Worm (Caenorhabditis elegans): ENCODE results near the gene tpan-1.
A peak's percentile ranks its signal among the peaks of the same experiment; 100 is the strongest.

tpan-1 gene

ce11 chrV:20815842-20816241 is 26.5 kb downstream of the tpan-1 start, which contains the start of gene sshk-1:
TSS of gene sshk-1 (plus strand) at chrV:20816142.
- no peak for TF ChIP-seq flt-1 (GFP tag; IDR thresholded peaks at IDR 0.05)
- TF ChIP-seq ztf-29 (GFP tag; IDR thresholded peaks at IDR 0.05), result no peak
- no peak for TF ChIP-seq tab-1 (GFP tag; IDR thresholded peaks at IDR 0.05)
- no peak for TF ChIP-seq ztf-23 (GFP tag; IDR thresholded peaks at IDR 0.05)
- no peak for TF ChIP-seq med-1 (GFP tag; optimal IDR thresholded peaks at IDR 0.05; ENCODE audit: insufficient read depth)
- TF ChIP-seq klf-2 (GFP tag; conservative IDR thresholded peaks at IDR 0.05), result no peak
- TF ChIP-seq ref-1 (GFP tag; conservative IDR thresholded peaks at IDR 0.05), result no peak
- no peak for TF ChIP-seq cog-1 (tag; optimal IDR thresholded peaks at IDR 0.05)
- no peak for TF ChIP-seq T22C8.4 (GFP tag; IDR thresholded peaks at IDR 0.05)

DNA sequence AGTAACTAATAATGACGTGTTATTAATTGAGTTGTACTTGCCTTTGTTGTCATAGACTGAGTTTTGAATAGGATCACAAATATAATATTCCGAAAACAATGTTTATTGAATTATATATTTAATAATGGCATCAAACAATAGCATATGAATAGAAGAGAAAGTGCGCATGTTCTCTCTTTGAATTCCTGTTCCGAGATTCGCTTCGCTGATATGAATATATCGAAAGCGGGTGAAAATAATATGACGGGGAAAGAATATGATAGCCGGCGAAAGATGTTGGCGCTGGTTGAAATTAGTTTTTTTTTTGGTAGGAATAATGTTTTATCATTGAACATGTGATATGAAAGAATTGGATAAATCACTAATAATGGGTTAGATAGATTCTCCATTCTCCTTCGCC is 30.7 kb downstream of the tpan-1 start, which contains the start of gene T03D8.6:
T03D8.6 (minus strand) TSS at position 298 of the 400 bp plus-strand sequence.
- TF ChIP-seq flt-1 (GFP tag; IDR thresholded peaks at IDR 0.05) (no peak), med-1 (GFP tag; optimal IDR thresholded peaks at IDR 0.05; ENCODE audit: insufficient read depth) (no peak), ztf-23 (GFP tag; IDR thresholded peaks at IDR 0.05) (no peak), klf-2 (GFP tag; conservative IDR thresholded peaks at IDR 0.05) (no peak), cog-1 (tag; optimal IDR thresholded peaks at IDR 0.05) (no peak), T22C8.4 (GFP tag; IDR thresholded peaks at IDR 0.05) (no peak), tab-1 (GFP tag; IDR thresholded peaks at IDR 0.05) (no peak), ref-1 (GFP tag; conservative IDR thresholded peaks at IDR 0.05) (no peak), ztf-29 (GFP tag; IDR thresholded peaks at IDR 0.05) (no peak)

- no peak for TF ChIP-seq klf-2 (GFP tag; conservative IDR thresholded peaks at IDR 0.05)
- TF ChIP-seq tab-1 (GFP tag; IDR thresholded peaks at IDR 0.05), result no peak
- TF ChIP-seq flt-1 (GFP tag; IDR thresholded peaks at IDR 0.05), result no peak
- no peak for TF ChIP-seq ztf-23 (GFP tag; IDR thresholded peaks at IDR 0.05)
- no peak for TF ChIP-seq cog-1 (tag; optimal IDR thresholded peaks at IDR 0.05)
- no peak for TF ChIP-seq ref-1 (GFP tag; conservative IDR thresholded peaks at IDR 0.05)
- no peak for TF ChIP-seq T22C8.4 (GFP tag; IDR thresholded peaks at IDR 0.05)
- no peak for TF ChIP-seq med-1 (GFP tag; optimal IDR thresholded peaks at IDR 0.05; ENCODE audit: insufficient read depth)
- no peak for TF ChIP-seq ztf-29 (GFP tag; IDR thresholded peaks at IDR 0.05)
These were observed 35.8 kb downstream of the tpan-1 start, which contains the start of the genes gcy-22 and grl-14 for ce11 chrV:20824962-20825609. TSS of gene gcy-22 (minus strand) at chrV:20825062. TSS of gene grl-14 (plus strand) at chrV:20825559.

- TF ChIP-seq cog-1 (tag; optimal IDR thresholded peaks at IDR 0.05) (no peak), tab-1 (GFP tag; IDR thresholded peaks at IDR 0.05) (no peak), klf-2 (GFP tag; conservative IDR thresholded peaks at IDR 0.05) (no peak), ztf-23 (GFP tag; IDR thresholded peaks at IDR 0.05) (no peak), flt-1 (GFP tag; IDR thresholded peaks at IDR 0.05) (no peak), ref-1 (GFP tag; conservative IDR thresholded peaks at IDR 0.05) (no peak), T22C8.4 (GFP tag; IDR thresholded peaks at IDR 0.05) (no peak), ztf-29 (GFP tag; IDR thresholded peaks at IDR 0.05) (no peak), med-1 (GFP tag; optimal IDR thresholded peaks at IDR 0.05; ENCODE audit: insufficient read depth) (no peak)
These were observed 37.3 kb downstream of the tpan-1 start for ce11 chrV:20826618-20827017.

ce11 chrV:20828820-20829219 is 39.5 kb downstream of the tpan-1 start, which contains the start of gene sbt-1:
TSS of gene sbt-1 (minus strand) at chrV:20828881.
- no peak for TF ChIP-seq ref-1 (GFP tag; conservative IDR thresholded peaks at IDR 0.05)
- TF ChIP-seq tab-1 (GFP tag; IDR thresholded peaks at IDR 0.05), result no peak
- no peak for TF ChIP-seq ztf-29 (GFP tag; IDR thresholded peaks at IDR 0.05)
- no peak for TF ChIP-seq klf-2 (GFP tag; conservative IDR thresholded peaks at IDR 0.05)
- peak; percentile 32; the same call in 1 of the 2 replicates for TF ChIP-seq T22C8.4 (GFP tag; IDR thresholded peaks at IDR 0.05)
- TF ChIP-seq med-1 (GFP tag; optimal IDR thresholded peaks at IDR 0.05; ENCODE audit: insufficient read depth), result no peak
- no peak for TF ChIP-seq ztf-23 (GFP tag; IDR thresholded peaks at IDR 0.05)
- no peak for TF ChIP-seq cog-1 (tag; optimal IDR thresholded peaks at IDR 0.05)
- TF ChIP-seq flt-1 (GFP tag; IDR thresholded peaks at IDR 0.05), result 0 out of 2 replicates have a peak, but pooled peaks have one; percentile 4

- no peak for TF ChIP-seq flt-1 (GFP tag; IDR thresholded peaks at IDR 0.05)
These were observed 40.2 kb downstream of the tpan-1 start, which contains the start of gene num-1 for ce11 chrV:20829511-20829910. TSS of gene num-1 (plus strand) at chrV:20829811.

DNA sequence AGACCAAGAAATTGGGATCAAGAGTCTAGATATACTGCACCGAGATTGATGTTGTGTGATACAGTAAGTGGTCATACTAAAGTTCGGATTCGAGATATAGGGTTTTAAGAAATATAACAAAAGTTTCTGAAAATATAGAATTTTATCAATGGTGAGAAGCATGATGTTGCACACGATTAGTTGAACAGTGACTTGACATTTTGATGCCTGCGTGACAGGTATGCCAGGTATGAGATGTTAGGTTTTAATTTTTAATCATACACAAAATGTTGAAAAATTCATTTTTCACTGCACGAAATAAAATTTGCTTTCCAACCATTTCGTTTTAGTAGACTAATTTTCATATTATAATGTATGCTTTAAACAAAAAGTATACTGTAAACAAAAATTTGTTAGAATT is 41.1 kb downstream of the tpan-1 start:
- TF ChIP-seq T22C8.4 (GFP tag; IDR thresholded peaks at IDR 0.05), result no peak
- TF ChIP-seq med-1 (GFP tag; optimal IDR thresholded peaks at IDR 0.05; ENCODE audit: insufficient read depth), result no peak
- no peak for TF ChIP-seq ztf-23 (GFP tag; IDR thresholded peaks at IDR 0.05)
- TF ChIP-seq cog-1 (tag; optimal IDR thresholded peaks at IDR 0.05), result no peak
- no peak for TF ChIP-seq tab-1 (GFP tag; IDR thresholded peaks at IDR 0.05)
- TF ChIP-seq flt-1 (GFP tag; IDR thresholded peaks at IDR 0.05), result no peak
- no peak for TF ChIP-seq ztf-29 (GFP tag; IDR thresholded peaks at IDR 0.05)
- no peak for TF ChIP-seq ref-1 (GFP tag; conservative IDR thresholded peaks at IDR 0.05)
- no peak for TF ChIP-seq klf-2 (GFP tag; conservative IDR thresholded peaks at IDR 0.05)

DNA sequence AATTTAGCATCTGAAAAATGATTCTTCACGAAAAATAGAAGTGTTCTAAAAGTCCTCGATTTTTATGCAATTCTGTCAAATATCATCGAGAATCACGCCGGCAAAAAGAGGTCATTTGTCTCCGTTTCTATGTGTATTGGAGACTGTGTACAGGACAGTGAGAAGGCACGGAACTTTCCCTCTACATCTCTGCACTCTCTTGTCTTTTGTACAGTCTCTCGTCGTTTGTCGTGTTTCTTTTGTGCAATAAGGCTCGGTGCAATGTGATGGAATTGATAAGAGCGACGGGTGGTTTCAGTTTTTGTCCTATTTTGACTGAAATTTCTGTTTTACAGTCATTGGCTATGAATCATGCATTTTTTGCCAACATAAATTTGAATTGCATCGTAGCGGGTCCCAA is 42.6 kb downstream of the tpan-1 start:
- TF ChIP-seq klf-2 (GFP tag; conservative IDR thresholded peaks at IDR 0.05), result no peak
- TF ChIP-seq ref-1 (GFP tag; conservative IDR thresholded peaks at IDR 0.05), result no peak

DNA sequence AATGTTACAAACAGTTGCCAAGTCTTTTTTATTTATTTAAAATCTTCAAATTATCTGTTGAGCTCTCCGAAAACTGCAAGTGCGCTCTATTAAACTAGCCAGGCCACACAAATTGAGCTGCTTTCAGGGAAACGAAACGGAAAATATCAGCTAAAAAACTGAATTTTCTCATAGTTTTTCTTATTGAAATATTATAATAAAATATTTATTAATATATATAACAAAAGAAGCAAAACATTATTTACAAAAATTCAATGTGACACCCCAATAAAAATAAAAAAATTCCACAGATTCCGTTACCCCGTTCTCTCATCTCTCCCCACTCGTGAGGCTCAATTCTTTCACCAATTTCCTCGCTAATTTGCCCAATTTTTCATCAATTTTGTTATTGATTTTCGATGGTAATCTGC is 43.3 kb downstream of the tpan-1 start:
- no peak for TF ChIP-seq klf-2 (GFP tag; conservative IDR thresholded peaks at IDR 0.05)
- peak; percentile 30 for TF ChIP-seq cog-1 (tag; optimal IDR thresholded peaks at IDR 0.05)
- peak; percentile 29; the same call in 1 of the 2 replicates for TF ChIP-seq flt-1 (GFP tag; IDR thresholded peaks at IDR 0.05)

DNA sequence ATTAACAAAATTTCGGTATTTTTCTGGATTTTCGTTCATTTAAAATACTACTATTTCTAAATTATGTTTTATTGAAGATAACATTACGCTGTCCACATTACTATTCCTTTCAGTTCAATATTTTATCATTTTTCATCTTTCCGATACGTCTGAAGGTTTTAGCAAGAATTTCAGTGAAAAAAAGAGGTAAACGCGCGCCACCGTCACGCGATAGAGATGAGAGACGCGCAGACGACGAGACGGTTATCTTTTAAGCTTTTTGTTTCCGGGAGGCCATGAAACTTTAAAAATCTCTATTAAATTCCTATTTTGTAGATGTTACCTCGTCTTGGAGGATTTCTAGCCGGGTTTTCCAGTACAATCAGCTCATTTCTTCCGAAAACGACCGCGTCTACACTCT is 48.5 kb downstream of the tpan-1 start, which contains the start of gene mrps-12:
mrps-12 (plus strand) TSS at position 316 of the 400 bp plus-strand sequence.
- no peak for TF ChIP-seq flt-1 (GFP tag; IDR thresholded peaks at IDR 0.05)
- no peak for TF ChIP-seq ztf-23 (GFP tag; IDR thresholded peaks at IDR 0.05)

Data from whole organism, midembryonic.